Fruit fly (Drosophila melanogaster): ENCODE measurements around the gene Brms1.

DNA sequence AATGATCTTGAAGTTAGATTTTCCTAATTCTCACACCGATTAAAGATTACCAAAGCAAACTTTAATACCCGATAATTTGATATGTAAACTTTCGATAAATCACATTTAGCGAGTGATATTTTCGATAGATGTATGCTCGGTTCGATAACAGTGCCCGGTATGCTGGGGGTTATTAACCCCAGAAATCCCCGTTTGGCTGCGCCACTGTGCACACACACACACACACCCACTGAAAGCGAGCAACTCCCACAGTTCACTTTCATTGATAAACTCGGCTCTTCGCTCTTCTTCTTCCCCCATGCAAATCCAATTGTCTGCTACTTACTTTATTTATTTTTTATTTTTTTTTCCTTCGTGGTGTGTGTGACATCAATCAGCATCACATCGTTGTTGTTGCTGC, 13.0 kb downstream of the Brms1 start:
- no peak for TF ChIP-seq dac (GFP tag; optimal IDR thresholded peaks at IDR 0.05)
- TF ChIP-seq eg (GFP tag; IDR thresholded peaks at IDR 0.05): peak; percentile 69
- TF ChIP-seq cyc (GFP tag; optimal IDR thresholded peaks at IDR 0.05): no peak
- peak; percentile 25 for TF ChIP-seq CG1621 (tag; optimal IDR thresholded peaks at IDR 0.05)
- peak; percentile 62 for TF ChIP-seq Eip78C (GFP tag)
- TF ChIP-seq Hr4 (GFP tag; optimal IDR thresholded peaks at IDR 0.05): no peak
- peak; percentile 23 for TF ChIP-seq Hr39 (GFP tag; optimal IDR thresholded peaks at IDR 0.05)
- no peak for TF ChIP-seq Eip93F (GFP tag; optimal IDR thresholded peaks at IDR 0.05)
- TF ChIP-seq CG11762 (GFP tag; optimal IDR thresholded peaks at IDR 0.05; ENCODE audit: insufficient read depth): no peak
- no peak for TF ChIP-seq CG6792 (GFP tag; optimal IDR thresholded peaks at IDR 0.05)
- TF ChIP-seq esn (GFP tag; optimal IDR thresholded peaks at IDR 0.05): peak; percentile 23
- no peak for TF ChIP-seq net (GFP tag; optimal IDR thresholded peaks at IDR 0.05)
- TF ChIP-seq topi (GFP tag; optimal IDR thresholded peaks at IDR 0.05): no peak

Data from whole organism, prepupa.